Fruit fly (Drosophila melanogaster): ENCODE results near the gene CG5068.

DNA sequence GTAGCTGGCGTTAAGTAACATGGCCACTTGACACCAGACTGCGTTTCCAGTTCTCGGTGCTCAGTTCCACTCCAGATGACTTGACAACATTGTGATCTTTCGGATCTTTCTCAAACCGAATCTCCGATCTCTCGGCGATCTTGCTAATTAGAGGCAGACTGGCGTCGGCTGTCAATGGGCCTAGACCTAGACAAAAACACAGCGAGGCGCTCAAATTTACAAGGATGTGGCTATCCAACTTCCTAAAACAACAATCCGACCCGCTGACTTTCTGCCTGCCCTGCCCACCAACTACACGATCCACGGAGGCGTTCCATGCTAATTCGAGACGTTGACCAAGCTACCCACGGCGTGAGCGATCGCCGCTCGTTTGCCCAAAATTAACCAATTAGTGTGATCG, 27.2 kb downstream of the CG5068 start:
- TF ChIP-seq Hr4 (GFP tag; optimal IDR thresholded peaks at IDR 0.05) (no peak), CG16779 (tag; optimal IDR thresholded peaks at IDR 0.05) (no peak), Lpt (GFP tag; optimal IDR thresholded peaks at IDR 0.05) (no peak), CG32006 (GFP tag; optimal IDR thresholded peaks at IDR 0.05) (no peak), CG11294 (GFP tag; IDR thresholded peaks at IDR 0.05) (no peak), dac (GFP tag; optimal IDR thresholded peaks at IDR 0.05) (no peak), CG6276 (GFP tag; optimal IDR thresholded peaks at IDR 0.05) (no peak), CG10669 (GFP tag; optimal IDR thresholded peaks at IDR 0.05) (no peak), Eip78C (GFP tag) (no peak), ss (GFP tag; optimal IDR thresholded peaks at IDR 0.05) (no peak), CG11902 (GFP tag; optimal IDR thresholded peaks at IDR 0.05) (no peak), Hr38 (GFP tag; optimal IDR thresholded peaks at IDR 0.05) (no peak)

All from whole organism, prepupa.